Worm (Caenorhabditis elegans) whole organism, late embryonic: ENCODE data around the gene Y60C6A.2.

ENCODE experiments used
- che-1 ChIP-seq: sonication (generic microtip); optimal IDR thresholded peaks from 2 replicates; lab custom pipeline; 2016; ENCODE audit warnings: mild to moderate bottlenecking, missing genetic modification characterization, missing compliant biosample characterization
- unc-86 ChIP-seq: sonication (generic microtip); optimal IDR thresholded peaks from 2 replicates; lab custom pipeline; 2016; ENCODE audit warnings: missing genetic modification characterization, missing compliant biosample characterization

- TF ChIP-seq che-1 (no peak), unc-86 (tag; lab: Kevin White, UChicago) (no peak)
Observed at ce11 chrV:4785333-4785852, at the start of gene Y60C6A.2, which contains the start of gene Y60C6A.3.
